Worm (Caenorhabditis elegans) whole organism, young adult: ENCODE data around the gene glt-6.

Experiments
- B0261.1 ChIP-seq: sonication (generic microtip); optimal IDR thresholded peaks from 2 replicates; lab custom pipeline; 2016; ENCODE audit warnings: mild to moderate bottlenecking, missing genetic modification characterization, moderate library complexity, missing compliant biosample characterization
- Y53G8AR.9 ChIP-seq: fragments of 200-800 bp; sonication (Bioruptor generic); conservative IDR thresholded peaks from 2 replicates; pipeline ENCODE4 v1.3.6; 2022; ENCODE audit warnings: missing genetic modification reagents, missing genetic modification characterization, missing compliant biosample characterization
- Y67H2A.10 ChIP-seq: fragments of 200-800 bp; sonication (Bioruptor generic); conservative IDR thresholded peaks from 2 replicates; pipeline ENCODE4 v1.3.6; 2022; ENCODE audit warnings: missing genetic modification reagents, missing genetic modification characterization, missing compliant biosample characterization
- Y79H2A.3 ChIP-seq: fragments of 200-800 bp; sonication (Bioruptor generic); conservative IDR thresholded peaks from 2 replicates; pipeline ENCODE4 v1.3.6; 2022; ENCODE audit warnings: missing genetic modification reagents, missing genetic modification characterization, missing compliant biosample characterization
- Y95B8A.8 ChIP-seq: fragments of 200-800 bp; sonication (Bioruptor generic); IDR thresholded peaks from 2 replicates; pipeline ENCODE4 v1.3.6; 2022; ENCODE audit warnings: missing genetic modification reagents, missing genetic modification characterization, missing compliant biosample characterization
- athp-1 ChIP-seq: sonication (generic microtip); optimal IDR thresholded peaks from 2 replicates; lab custom pipeline; 2017; ENCODE audit warnings: mild to moderate bottlenecking, missing genetic modification characterization, missing compliant biosample characterization
- bed-2 ChIP-seq: fragments of 200-800 bp; sonication (Bioruptor generic); IDR thresholded peaks from 2 replicates; pipeline ENCODE4 v1.3.6; 2022; ENCODE audit warnings: missing genetic modification reagents, missing genetic modification characterization, missing compliant biosample characterization
- ceh-58 ChIP-seq: fragments of 200-800 bp; sonication (Bioruptor generic); IDR thresholded peaks from 2 replicates; pipeline ENCODE4 v1.3.6; 2022; ENCODE audit warnings: missing genetic modification characterization, missing compliant biosample characterization
- die-1 ChIP-seq: sonication (generic microtip); optimal IDR thresholded peaks from 2 replicates; lab custom pipeline; 2016; ENCODE audit warnings: missing genotype, mild to moderate bottlenecking, missing genetic modification characterization, missing compliant biosample characterization
- egl-18 ChIP-seq: fragments of 200-800 bp; sonication (Bioruptor generic); IDR thresholded peaks from 2 replicates; pipeline ENCODE4 v1.3.6; 2022; ENCODE audit warnings: missing genetic modification reagents, missing genetic modification characterization, missing compliant biosample characterization
- ets-4 ChIP-seq: fragments of 200-800 bp; sonication (Bioruptor generic); optimal IDR thresholded peaks from 2 replicates; lab custom pipeline; 2018; ENCODE audit warnings: mild to moderate bottlenecking, missing genetic modification characterization, missing compliant biosample characterization
- gei-17 ChIP-seq: fragments of 200-800 bp; sonication (Bioruptor generic); optimal IDR thresholded peaks from 2 replicates; lab custom pipeline; 2018; ENCODE audit warnings: mild to moderate bottlenecking, missing genetic modification characterization, missing compliant biosample characterization
- hmg-1.2 ChIP-seq: fragments of 200-800 bp; sonication (Bioruptor generic); IDR thresholded peaks from 2 replicates; pipeline ENCODE4 v1.3.6; 2022; ENCODE audit warnings: missing genetic modification reagents, missing genetic modification characterization, missing compliant biosample characterization
- hmg-20 ChIP-seq: fragments of 200-800 bp; sonication (Bioruptor generic); IDR thresholded peaks from 2 replicates; pipeline ENCODE4 v1.3.6; 2022; ENCODE audit warnings: missing genetic modification reagents, missing genetic modification characterization, missing compliant biosample characterization
- hsf-1 ChIP-seq: fragments of 200-800 bp; sonication (Bioruptor generic); IDR thresholded peaks from 2 replicates; pipeline ENCODE4 v1.3.6; 2022; ENCODE audit warnings: missing genetic modification reagents, missing genetic modification characterization, missing compliant biosample characterization
- lag-1 ChIP-seq: fragments of 200-800 bp; sonication (Bioruptor generic); IDR thresholded peaks from 2 replicates; pipeline ENCODE4 v1.3.6; 2022; ENCODE audit warnings: missing genetic modification reagents, missing genetic modification characterization, missing compliant biosample characterization
- let-607 ChIP-seq, 2 experiments: fragments of 200-800 bp in 1 of 2; sonication (Bioruptor generic) in 1 of 2; sonication (generic microtip) in 1 of 2; optimal IDR thresholded peaks; 2 replicates each; lab custom pipeline; 2016 to 2018; ENCODE audit warnings: mild to moderate bottlenecking in 2 of 2, missing compliant biosample characterization in 2 of 2, missing genetic modification characterization in 2 of 2, moderate library complexity in 2 of 2, missing genotype in 1 of 2
- lin-26 ChIP-seq: fragments of 200-800 bp; sonication (Bioruptor generic); IDR thresholded peaks from 2 replicates; pipeline ENCODE4 v1.3.6; 2022; ENCODE audit warnings: missing genetic modification reagents, missing genetic modification characterization, missing compliant biosample characterization
- lin-35 ChIP-seq, 3 experiments: fragments of 150-350 bp in 2 of 3; sonication (generic microtip) in 1 of 3; optimal IDR thresholded peaks; 2 replicates each; lab custom pipeline; 2014 to 2018; ENCODE audit warnings: missing biosample characterization in 3 of 3, missing genetic modification characterization in 3 of 3, missing genetic modification reagents in 3 of 3
- lin-40 ChIP-seq: sonication (generic microtip); optimal IDR thresholded peaks from 2 replicates; lab custom pipeline; 2016; ENCODE audit warnings: missing genetic modification characterization, mild to moderate bottlenecking, missing compliant biosample characterization, missing genotype, missing genetic modification reagents
- lin-54 ChIP-seq: fragments of 200-800 bp; sonication (Bioruptor generic); optimal IDR thresholded peaks from 2 replicates; lab custom pipeline; 2018; ENCODE audit warnings: mild to moderate bottlenecking, missing genetic modification characterization, missing compliant biosample characterization
- lir-1 ChIP-seq: fragments of 200-800 bp; sonication (Bioruptor generic); conservative IDR thresholded peaks from 2 replicates; pipeline ENCODE4 v1.3.6; 2022; ENCODE audit warnings: missing genetic modification reagents, missing genetic modification characterization, missing compliant biosample characterization
- lsy-27 ChIP-seq: sonication (generic microtip); optimal IDR thresholded peaks from 2 replicates; lab custom pipeline; 2017; ENCODE audit warnings: missing genetic modification characterization, mild to moderate bottlenecking, missing compliant biosample characterization, antibody characterized with exemption, missing genotype, borderline replicate concordance; ENCODE audit not compliant: insufficient read depth
- madf-3 ChIP-seq: fragments of 200-800 bp; sonication (Bioruptor generic); IDR thresholded peaks from 2 replicates; pipeline ENCODE4 v1.3.6; 2022; ENCODE audit warnings: missing genetic modification reagents, missing genetic modification characterization, missing compliant biosample characterization
- mel-28 ChIP-seq: sonication (generic microtip); optimal IDR thresholded peaks from 2 replicates; lab custom pipeline; 2016; ENCODE audit warnings: borderline replicate concordance, mild to moderate bottlenecking, missing genetic modification characterization, missing compliant biosample characterization
- mes-4 ChIP-seq: sonication (generic microtip); optimal IDR thresholded peaks from 2 replicates; lab custom pipeline; 2016; ENCODE audit warnings: missing genotype, missing genetic modification characterization, missing compliant biosample characterization
- nfya-1 ChIP-seq: sonication (generic microtip); optimal IDR thresholded peaks from 2 replicates; lab custom pipeline; 2017; ENCODE audit warnings: antibody characterized with exemption, missing compliant biosample characterization, missing genetic modification characterization, borderline replicate concordance; ENCODE audit not compliant: insufficient read depth
- nhr-27 ChIP-seq: fragments of 200-800 bp; sonication (Bioruptor generic); optimal IDR thresholded peaks from 2 replicates; lab custom pipeline; 2018; ENCODE audit warnings: mild to moderate bottlenecking, missing genetic modification characterization, moderate library complexity, missing compliant biosample characterization
- nhr-80 ChIP-seq: sonication (generic microtip); optimal IDR thresholded peaks from 2 replicates; lab custom pipeline; 2016; ENCODE audit warnings: missing genetic modification characterization, missing compliant biosample characterization
- nhr-90 ChIP-seq: sonication (generic microtip); optimal IDR thresholded peaks from 2 replicates; lab custom pipeline; 2016; ENCODE audit warnings: missing genotype, mild to moderate bottlenecking, missing genetic modification characterization, missing compliant biosample characterization
- rcor-1 ChIP-seq: fragments of 200-800 bp; sonication (Bioruptor generic); IDR thresholded peaks from 2 replicates; pipeline ENCODE4 v1.3.6; 2022; ENCODE audit warnings: missing genetic modification reagents, missing genetic modification characterization, missing compliant biosample characterization
- rpc-1 ChIP-seq, 2 experiments: fragments of 150-350 bp in 1 of 2; sonication (generic microtip) in 1 of 2; optimal IDR thresholded peaks; 2 replicates each; lab custom pipeline; 2014 to 2018; ENCODE audit warnings: missing biosample characterization in 1 of 2, missing genetic modification characterization in 1 of 2, missing genetic modification reagents in 1 of 2, missing genotype in 1 of 2
- sdz-38 ChIP-seq: sonication (generic microtip); optimal IDR thresholded peaks from 2 replicates; lab custom pipeline; 2016; ENCODE audit warnings: missing genotype, missing genetic modification characterization, missing compliant biosample characterization
- snpc-1.1 ChIP-seq: sonication (generic microtip); optimal IDR thresholded peaks from 2 replicates; lab custom pipeline; 2017; ENCODE audit warnings: missing genetic modification characterization, mild to moderate bottlenecking, missing compliant biosample characterization, antibody characterized with exemption, moderate library complexity, missing genotype, missing genetic modification reagents; ENCODE audit not compliant: insufficient read depth
- snpc-1.3 ChIP-seq: sonication (generic microtip); optimal IDR thresholded peaks from 2 replicates; lab custom pipeline; 2017; ENCODE audit warnings: missing genetic modification characterization, mild to moderate bottlenecking, missing compliant biosample characterization, antibody characterized with exemption, moderate library complexity, missing genotype, missing genetic modification reagents; ENCODE audit not compliant: insufficient read depth
- snpc-4 ChIP-seq, 5 experiments: fragments of 150-350 bp in 1 of 5; sonication (generic microtip) in 4 of 5; optimal IDR thresholded peaks; 2 replicates each; lab custom pipeline; 2014 to 2018; ENCODE audit warnings: missing genetic modification characterization in 5 of 5, missing biosample characterization in 3 of 5, antibody characterized with exemption in 2 of 5, mild to moderate bottlenecking in 2 of 5, missing compliant biosample characterization in 2 of 5, missing genotype in 2 of 5, moderate library complexity in 2 of 5, missing genetic modification reagents in 1 of 5
- tbp1 ChIP-seq: fragments of 200-800 bp; sonication (Bioruptor generic); optimal IDR thresholded peaks from 2 replicates; lab custom pipeline; 2018; ENCODE audit warnings: mild to moderate bottlenecking, missing genetic modification characterization, missing compliant biosample characterization
- ztf-18 ChIP-seq: sonication (generic microtip); optimal IDR thresholded peaks from 2 replicates; lab custom pipeline; 2016; ENCODE audit warnings: missing genotype, mild to moderate bottlenecking, missing genetic modification characterization, missing compliant biosample characterization

glt-6 gene

ce11 chrIV:7499302-7499701 lies 4.1 kb upstream of the glt-6 start (continued):
- no peak for TF ChIP-seq gei-17 (GFP tag; lab: Kevin White, UChicago)
- no peak for TF ChIP-seq snpc-1.3 (tag; lab: Kevin White, UChicago)
- peak; percentile 17 for TF ChIP-seq ztf-18 (tag; lab: Kevin White, UChicago)
- TF ChIP-seq let-607 (tag; optimal IDR thresholded peaks at IDR 0.05; lab: Kevin White, UChicago) = no peak
- TF ChIP-seq Y79H2A.3 (GFP tag; lab: Robert Waterston, UW) = no peak
- TF ChIP-seq mel-28 (tag; lab: Kevin White, UChicago) = no peak
- TF ChIP-seq lin-35 (GFP tag; optimal IDR thresholded peaks at IDR 0.05; lab: Kevin White, UChicago) = no peak
- TF ChIP-seq ets-4 (GFP tag; lab: Kevin White, UChicago) = no peak
- TF ChIP-seq hsf-1 (GFP tag; lab: Robert Waterston, UW) = no peak
- no peak for TF ChIP-seq Y95B8A.8 (GFP tag; lab: Robert Waterston, UW)
- TF ChIP-seq hmg-20 = no peak
- peak; percentile 51 for TF ChIP-seq B0261.1 (tag; lab: Kevin White, UChicago)
- TF ChIP-seq snpc-4 (GFP tag; optimal IDR thresholded peaks at IDR 0.05; lab: Kevin White, UChicago) = peak; percentile 73
- TF ChIP-seq snpc-4 (tag; optimal IDR thresholded peaks at IDR 0.05; lab: Kevin White, UChicago) = peak in 3 of 4 experiments; percentile 90 to 96 (median 93)
- no peak; the same call in 1 of the 2 replicates for TF ChIP-seq rcor-1 (GFP tag; lab: Robert Waterston, UW)
- peak; percentile 91 for TF ChIP-seq snpc-1.1
- TF ChIP-seq ceh-58 = no peak
- no peak for TF ChIP-seq lin-54 (GFP tag; lab: Kevin White, UChicago)
- no peak for TF ChIP-seq lsy-27 (tag; lab: Kevin White, UChicago)
- TF ChIP-seq Y67H2A.10 = no peak
- TF ChIP-seq nfya-1 = no peak
- no peak for TF ChIP-seq Y53G8AR.9 (GFP tag; lab: Robert Waterston, UW)
- peak; percentile 81 for TF ChIP-seq hmg-1.2 (GFP tag; lab: Robert Waterston, UW)
- no peak for TF ChIP-seq egl-18 (GFP tag; lab: Robert Waterston, UW)
- TF ChIP-seq madf-3 (GFP tag; lab: Robert Waterston, UW) = no peak
- peak; percentile 10 for TF ChIP-seq mes-4 (tag; lab: Kevin White, UChicago)
- peak; percentile 91 for TF ChIP-seq lin-26 (GFP tag; lab: Robert Waterston, UW)
- no peak for TF ChIP-seq lag-1 (GFP tag; lab: Robert Waterston, UW)
- TF ChIP-seq rpc-1 (optimal IDR thresholded peaks at IDR 0.05; lab: Kevin White, UChicago) = peak; percentile 62
- peak; percentile 82 for TF ChIP-seq rpc-1 (tag; optimal IDR thresholded peaks at IDR 0.05; lab: Kevin White, UChicago)
- TF ChIP-seq nhr-80 (tag; lab: Kevin White, UChicago) = no peak
- peak; percentile 68 for TF ChIP-seq die-1
- TF ChIP-seq lir-1 = no peak
- TF ChIP-seq nhr-90 = peak; percentile 47
- TF ChIP-seq bed-2 (GFP tag; lab: Robert Waterston, UW) = no peak
- TF ChIP-seq athp-1 (tag; lab: Kevin White, UChicago) = no peak
- TF ChIP-seq nhr-27 = no peak
- TF ChIP-seq tbp1 = peak; percentile 83
- no peak for TF ChIP-seq lin-40 (tag; lab: Kevin White, UChicago)
- TF ChIP-seq sdz-38 (tag; lab: Kevin White, UChicago) = no peak
- TF ChIP-seq, all 124 proteins: peak for 17
